Worm (Caenorhabditis elegans): Measurements from ENCODE around the gene F41E7.6.

DNA sequence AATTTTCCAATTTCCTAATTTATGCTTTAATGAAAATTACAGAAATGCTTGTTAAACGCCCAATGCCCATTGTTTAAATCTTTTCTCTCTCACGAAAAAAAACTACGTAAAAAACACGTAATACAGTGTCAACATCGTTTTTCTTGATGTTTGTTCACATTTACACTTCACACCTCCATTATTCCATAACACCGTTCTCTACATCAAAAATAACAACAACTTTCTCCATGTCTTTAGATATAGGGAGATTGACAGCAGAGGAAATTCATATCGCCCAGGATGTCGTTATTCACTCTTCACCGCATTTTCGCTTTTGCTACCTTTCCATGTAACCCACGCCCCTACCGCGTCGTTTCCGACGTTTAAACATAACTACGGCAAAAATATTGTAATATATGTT lies 47.8 kb upstream of the F41E7.6 start, which contains the start of gene efhc-1:
- no peak for TF ChIP-seq T22C8.4 (GFP tag; IDR thresholded peaks at IDR 0.05)
- TF ChIP-seq ztf-23 (GFP tag; IDR thresholded peaks at IDR 0.05) = no peak
- no peak for TF ChIP-seq tab-1 (GFP tag; IDR thresholded peaks at IDR 0.05)
- TF ChIP-seq ref-1 (GFP tag; conservative IDR thresholded peaks at IDR 0.05) = no peak
- no peak for TF ChIP-seq ztf-29 (GFP tag; IDR thresholded peaks at IDR 0.05)
- TF ChIP-seq klf-2 (GFP tag; conservative IDR thresholded peaks at IDR 0.05) = no peak
- no peak for TF ChIP-seq flt-1 (GFP tag; IDR thresholded peaks at IDR 0.05)

Measured in whole organism, midembryonic.